Worm (Caenorhabditis elegans) whole organism, L4 larva: Measurements from ENCODE around the gene C14E2.6.

Experiments
- F37D6.2 ChIP-seq: sonication (generic microtip); optimal IDR thresholded peaks from 2 replicates; lab custom pipeline; 2016; ENCODE audit warnings: mild to moderate bottlenecking, missing genetic modification characterization, missing compliant biosample characterization
- R02D3.7 ChIP-seq: fragments of 150-350 bp; sonication (generic microtip); optimal IDR thresholded peaks from 3 replicates; lab custom pipeline; 2014; ENCODE audit warnings: missing biosample characterization, missing genetic modification characterization
- Y5F2A.4 ChIP-seq: fragments of 200-800 bp; sonication (Bioruptor generic); optimal IDR thresholded peaks from 2 replicates; lab custom pipeline; 2018; ENCODE audit warnings: mild to moderate bottlenecking, missing genetic modification characterization, missing compliant biosample characterization
- Y75B8A.6 ChIP-seq: fragments of 200-800 bp; sonication (Bioruptor generic); IDR thresholded peaks from 2 replicates; pipeline ENCODE4 v1.3.6; 2022; ENCODE audit warnings: missing genetic modification reagents, missing genetic modification characterization, missing compliant biosample characterization
- aha-1 ChIP-seq: fragments of 150-350 bp; peaks from one replicate; lab custom pipeline; 2014; ENCODE audit warnings: missing biosample characterization, missing genetic modification characterization
- aly-2 ChIP-seq: sonication (generic microtip); optimal IDR thresholded peaks from 2 replicates; lab custom pipeline; 2018; ENCODE audit warnings: missing biosample characterization, missing genetic modification characterization
- ama-1 ChIP-seq: fragments of 150-350 bp; optimal IDR thresholded peaks from 2 replicates; lab custom pipeline; 2014; ENCODE audit warnings: inconsistent platforms, mixed read lengths
- ceh-20 ChIP-seq: fragments of 200-800 bp; sonication (Bioruptor generic); IDR thresholded peaks from 2 replicates; pipeline ENCODE4 v1.3.6; 2022; ENCODE audit warnings: missing genetic modification reagents, missing genetic modification characterization, missing compliant biosample characterization
- ces-1 ChIP-seq: fragments of 150-350 bp; sonication (generic microtip); optimal IDR thresholded peaks from 4 replicates; lab custom pipeline; 2014; ENCODE audit warnings: missing biosample characterization, missing genetic modification reagents, missing genetic modification characterization
- dmd-6 ChIP-seq: fragments of 200-800 bp; sonication (Bioruptor generic); IDR thresholded peaks from 2 replicates; pipeline ENCODE4 v1.3.6; 2022; ENCODE audit warnings: missing genetic modification reagents, missing genetic modification characterization, missing compliant biosample characterization
- dmd-8 ChIP-seq: fragments of 200-800 bp; sonication (Bioruptor generic); IDR thresholded peaks from 2 replicates; pipeline ENCODE4 v1.3.6; 2022; ENCODE audit warnings: missing genetic modification characterization, missing compliant biosample characterization
- duxl-1 ChIP-seq: sonication (generic microtip); optimal IDR thresholded peaks from 2 replicates; lab custom pipeline; 2016; ENCODE audit warnings: mild to moderate bottlenecking, missing genetic modification characterization, moderate library complexity, missing compliant biosample characterization; ENCODE audit not compliant: poor library complexity
- dve-1 ChIP-seq: sonication (generic microtip); optimal IDR thresholded peaks from 2 replicates; lab custom pipeline; 2017; ENCODE audit warnings: antibody characterized with exemption, mild to moderate bottlenecking, missing genetic modification characterization, missing compliant biosample characterization; ENCODE audit not compliant: insufficient read depth
- fkh-10 ChIP-seq: fragments of 150-350 bp; optimal IDR thresholded peaks from 2 replicates; lab custom pipeline; 2014; ENCODE audit warnings: missing biosample characterization, missing genetic modification reagents, missing genetic modification characterization
- fos-1 ChIP-seq: fragments of 150-350 bp; optimal IDR thresholded peaks from 2 replicates; lab custom pipeline; 2014; ENCODE audit warnings: missing biosample characterization, missing genetic modification characterization
- hlh-11 ChIP-seq: fragments of 200-800 bp; sonication (Bioruptor generic); optimal IDR thresholded peaks from 2 replicates; lab custom pipeline; 2018; ENCODE audit warnings: mild to moderate bottlenecking, missing genetic modification characterization, missing compliant biosample characterization
- lin-38 ChIP-seq: fragments of 200-800 bp; sonication (Bioruptor generic); IDR thresholded peaks from 2 replicates; pipeline ENCODE4 v1.3.6; 2022; ENCODE audit warnings: missing genetic modification reagents, missing genetic modification characterization, missing compliant biosample characterization
- lsy-2 ChIP-seq, 2 experiments: fragments of 150-350 bp in 1 of 2; sonication (generic microtip) in 1 of 2; optimal IDR thresholded peaks; 2 replicates each; lab custom pipeline; 2014 to 2017; ENCODE audit warnings: missing biosample characterization in 2 of 2, missing genetic modification characterization in 2 of 2
- mdl-1 ChIP-seq, 2 experiments: fragments of 150-350 bp in 1 of 2; sonication (generic microtip) in 1 of 2; optimal IDR thresholded peaks; 2 replicates each; lab custom pipeline; 2014 to 2017; ENCODE audit warnings: missing biosample characterization in 2 of 2, missing genetic modification characterization in 2 of 2
- mes-2 ChIP-seq: sonication (generic microtip); optimal IDR thresholded peaks from 2 replicates; lab custom pipeline; 2016; ENCODE audit warnings: missing genotype, mild to moderate bottlenecking, missing genetic modification characterization, missing compliant biosample characterization; ENCODE audit not compliant: poor library complexity, severe bottlenecking
- nhr-11 ChIP-seq: fragments of 150-350 bp; optimal IDR thresholded peaks from 2 replicates; lab custom pipeline; 2014; ENCODE audit warnings: missing biosample characterization, missing genetic modification characterization
- nhr-237 ChIP-seq: sonication (generic microtip); optimal IDR thresholded peaks from 2 replicates; lab custom pipeline; 2017; ENCODE audit warnings: missing biosample characterization, missing genetic modification characterization
- nhr-28 ChIP-seq: fragments of 150-350 bp; optimal IDR thresholded peaks from 2 replicates; lab custom pipeline; 2014; ENCODE audit warnings: missing biosample characterization, missing genetic modification characterization
- sdz-12 ChIP-seq: fragments of 200-800 bp; sonication (Bioruptor generic); optimal IDR thresholded peaks from 2 replicates; lab custom pipeline; 2018; ENCODE audit warnings: mild to moderate bottlenecking, missing genetic modification characterization, missing compliant biosample characterization
- set-16 ChIP-seq: fragments of 200-800 bp; sonication (Bioruptor generic); IDR thresholded peaks from 2 replicates; pipeline ENCODE4 v1.3.6; 2022; ENCODE audit warnings: missing genetic modification reagents, missing genetic modification characterization, missing compliant biosample characterization
- spr-1 ChIP-seq: sonication (generic microtip); optimal IDR thresholded peaks from 2 replicates; lab custom pipeline; 2016; ENCODE audit warnings: mild to moderate bottlenecking, missing genetic modification characterization, missing compliant biosample characterization
- spr-3 ChIP-seq: fragments of 200-800 bp; sonication (Bioruptor generic); optimal IDR thresholded peaks from 2 replicates; lab custom pipeline; 2018; ENCODE audit warnings: mild to moderate bottlenecking, missing genetic modification characterization, missing compliant biosample characterization
- tag-97 ChIP-seq: fragments of 200-800 bp; sonication (Bioruptor generic); IDR thresholded peaks from 2 replicates; pipeline ENCODE4 v1.3.6; 2022; ENCODE audit warnings: missing genetic modification characterization, missing compliant biosample characterization
- unc-130 ChIP-seq: sonication (generic microtip); optimal IDR thresholded peaks from 2 replicates; lab custom pipeline; 2016; ENCODE audit warnings: missing genetic modification reagents, missing genetic modification characterization, missing compliant biosample characterization
- unc-39 ChIP-seq: sonication (generic microtip); optimal IDR thresholded peaks from 2 replicates; lab custom pipeline; 2017; ENCODE audit warnings: missing biosample characterization, missing genetic modification characterization
- unc-62 ChIP-seq, 3 experiments: fragments of 150-350 bp in 1 of 3; sonication (generic microtip); optimal IDR thresholded peaks in 2 of 3; peaks in 1 of 3; 1 replicate in 1 of 3; 2 replicates in 2 of 3; lab custom pipeline; 2014 to 2017; ENCODE audit warnings: missing biosample characterization in 3 of 3, missing genetic modification characterization in 3 of 3, missing genetic modification reagents in 3 of 3, missing genotype in 1 of 3
- zfp-3 ChIP-seq: fragments of 200-800 bp; sonication (Bioruptor generic); conservative IDR thresholded peaks from 2 replicates; pipeline ENCODE4 v1.3.6; 2022; ENCODE audit warnings: missing genetic modification reagents, missing genetic modification characterization, missing compliant biosample characterization

The C14E2.6 gene

DNA sequence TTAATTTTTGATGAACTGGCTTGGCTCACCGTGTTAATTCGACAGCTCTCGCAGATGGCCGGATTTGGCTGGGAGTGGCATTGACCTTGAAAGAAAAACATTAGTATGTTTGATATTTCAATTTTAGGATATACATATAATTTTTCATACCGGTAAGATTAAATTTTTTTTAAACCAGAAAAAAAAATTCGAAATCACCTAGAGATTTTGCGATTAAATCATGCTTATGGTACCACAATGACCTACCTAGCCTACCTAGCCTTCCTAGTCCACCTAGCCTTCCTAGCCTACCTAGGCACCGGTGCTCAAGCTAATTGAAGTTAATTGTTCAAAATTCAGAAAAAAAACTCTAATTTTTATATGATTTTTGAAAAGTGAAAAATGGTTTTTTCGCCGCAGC lies 18.4 kb downstream of the C14E2.6 start, which contains the start of gene C14E2.3:
Gene C14E2.3 (minus strand): TSS at position 101 of the 400 bp plus-strand sequence.
- TF ChIP-seq fkh-10 (GFP tag; lab: Kevin White, UChicago) (no peak), Y75B8A.6 (GFP tag; lab: Robert Waterston, UW) (no peak), unc-39 (no peak), dmd-6 (GFP tag; lab: Robert Waterston, UW) (no peak), lsy-2 (tag; optimal IDR thresholded peaks at IDR 0.05; lab: Kevin White, UChicago) (no peak), mdl-1 (tag; optimal IDR thresholded peaks at IDR 0.05; lab: Kevin White, UChicago) (no peak), aha-1 (no peak), tag-97 (GFP tag; lab: Robert Waterston, UW) (no peak), dmd-8 (GFP tag; lab: Robert Waterston, UW) (no peak), spr-1 (no peak), ama-1 (lab: Kevin White, UChicago) (no peak), spr-3 (GFP tag; lab: Kevin White, UChicago) (no peak), unc-130 (GFP tag; lab: Kevin White, UChicago) (no peak), nhr-237 (tag; lab: Kevin White, UChicago) (no peak), nhr-28 (no peak), lin-38 (GFP tag; lab: Robert Waterston, UW) (no peak), mes-2 (tag; lab: Kevin White, UChicago) (no peak), duxl-1 (tag; lab: Kevin White, UChicago) (no peak), nhr-11 (tag; lab: Kevin White, UChicago) (no peak)

- TF ChIP-seq hlh-11 (tag; lab: Kevin White, UChicago) = no peak
- TF ChIP-seq aly-2 = no peak
- no peak for TF ChIP-seq dmd-6 (GFP tag; lab: Robert Waterston, UW)
- TF ChIP-seq R02D3.7 (tag; lab: Kevin White, UChicago) = no peak
- no peak for TF ChIP-seq sdz-12 (GFP tag; lab: Kevin White, UChicago)
- peak; percentile 24; the same call in 1 of the 2 replicates for TF ChIP-seq set-16 (GFP tag; lab: Robert Waterston, UW)
- no peak for TF ChIP-seq nhr-28
- no peak for TF ChIP-seq ceh-20 (GFP tag; lab: Robert Waterston, UW)
Observed at ce11 chrX:1800980-1801506, 28.8 kb downstream of the C14E2.6 start, which contains the start of gene C14E2.11. Gene C14E2.11 (plus strand): TSS chrX:1801456.

DNA sequence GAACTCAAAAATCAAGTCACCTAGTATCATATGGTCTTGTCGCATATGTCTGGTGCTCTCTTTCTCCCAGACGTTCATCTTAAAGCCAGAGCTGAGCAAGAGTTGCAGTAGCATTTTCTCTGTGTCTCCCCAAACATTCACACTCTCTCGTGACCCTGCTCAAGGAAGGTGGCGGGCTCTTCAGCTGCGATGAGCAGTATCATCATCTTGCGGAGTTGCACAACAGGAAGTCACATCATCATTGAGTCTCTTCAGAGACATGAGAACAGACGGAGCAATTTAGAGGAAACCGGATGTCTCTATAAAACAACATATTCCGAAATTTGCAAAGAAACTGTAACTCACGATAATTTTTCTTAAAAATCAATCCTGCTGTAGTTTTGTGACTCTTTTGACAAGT lies 31.3 kb downstream of the C14E2.6 start:
- TF ChIP-seq F37D6.2 (tag; lab: Kevin White, UChicago) (no peak), unc-62 (GFP tag; optimal IDR thresholded peaks at IDR 0.05 in 1 of 2; lab: Kevin White, UChicago) (peak in 1 of 2 experiments; percentile 96), unc-62 (tag; optimal IDR thresholded peaks at IDR 0.05; lab: Kevin White, UChicago) (no peak), duxl-1 (tag; lab: Kevin White, UChicago) (peak; percentile 17)
- TF ChIP-seq, all 104 proteins: peak for 2

DNA sequence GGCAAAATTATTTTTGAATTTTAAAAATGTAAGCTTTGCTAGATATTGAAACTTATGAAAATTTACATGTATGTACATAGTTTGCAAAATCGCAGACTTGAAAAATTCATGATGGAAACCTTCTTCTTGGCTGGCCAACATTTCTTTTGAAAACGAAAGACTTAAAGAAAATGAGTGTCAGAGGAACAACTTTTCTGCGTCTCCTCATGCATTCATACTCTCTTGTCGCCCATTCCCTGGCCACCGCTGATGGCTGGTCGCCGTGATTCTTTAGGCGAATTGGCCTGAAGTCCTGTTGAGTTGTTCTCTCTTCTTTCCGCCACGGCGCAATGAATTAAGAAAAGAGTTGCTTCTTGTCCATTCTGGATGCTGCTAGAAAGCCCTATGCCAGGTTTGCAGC lies 33.8 kb downstream of the C14E2.6 start:
- TF ChIP-seq lin-38 (GFP tag; lab: Robert Waterston, UW) = no peak
- no peak for TF ChIP-seq fos-1 (tag; lab: Kevin White, UChicago)
- TF ChIP-seq dve-1 (tag; lab: Kevin White, UChicago) = no peak
- no peak for TF ChIP-seq ces-1 (GFP tag; lab: Kevin White, UChicago)
- no peak for TF ChIP-seq Y5F2A.4
- peak; percentile 48 for TF ChIP-seq aha-1
- no peak for TF ChIP-seq zfp-3 (GFP tag; lab: Robert Waterston, UW)
- TF ChIP-seq duxl-1 (tag; lab: Kevin White, UChicago) = peak; percentile 94

ce11 chrX:1791095-1791494 lies 38.7 kb downstream of the C14E2.6 start:
- TF ChIP-seq Y5F2A.4 (no peak), unc-62 (GFP tag; optimal IDR thresholded peaks at IDR 0.05 in 1 of 2; lab: Kevin White, UChicago) (peak in 1 of 2 experiments; percentile 60), unc-62 (tag; optimal IDR thresholded peaks at IDR 0.05; lab: Kevin White, UChicago) (no peak)
